Worm (Caenorhabditis elegans) whole organism, early embryonic: ENCODE data around the gene Y105C5A.10.
"Not testable (repeated sequence)": the region's sequence is repeated elsewhere in the genome, so short reads cannot be mapped to it uniquely, and the experiment has no call there.

ENCODE experiments used
- B0310.2 ChIP-seq: sonication (generic microtip); optimal IDR thresholded peaks from 2 replicates; lab custom pipeline; 2016; ENCODE audit warnings: mild to moderate bottlenecking, missing genetic modification characterization, missing compliant biosample characterization
- F13C5.2 ChIP-seq: sonication (generic microtip); optimal IDR thresholded peaks from 2 replicates; lab custom pipeline; 2017; ENCODE audit warnings: mild to moderate bottlenecking, missing genetic modification characterization, inconsistent platforms, missing compliant biosample characterization
- aly-1 ChIP-seq: sonication (generic microtip); optimal IDR thresholded peaks from 2 replicates; lab custom pipeline; 2016; ENCODE audit warnings: missing genetic modification characterization, missing compliant biosample characterization
- ama-1 ChIP-seq: fragments of 150-350 bp; optimal IDR thresholded peaks from 2 replicates; lab custom pipeline; 2014
- ceh-13 ChIP-seq: fragments of 200-800 bp; sonication (Bioruptor generic); optimal IDR thresholded peaks from 2 replicates; lab custom pipeline; 2018; ENCODE audit warnings: mild to moderate bottlenecking, missing genetic modification characterization, missing compliant biosample characterization
- ceh-36 ChIP-seq: sonication (generic microtip); optimal IDR thresholded peaks from 2 replicates; lab custom pipeline; 2016; ENCODE audit warnings: missing genetic modification characterization, inconsistent platforms, missing compliant biosample characterization
- ets-7 ChIP-seq: sonication (generic microtip); optimal IDR thresholded peaks from 2 replicates; lab custom pipeline; 2016; ENCODE audit warnings: missing genotype, missing genetic modification characterization, missing compliant biosample characterization
- flt-1 ChIP-seq: fragments of 200-800 bp; sonication (Bioruptor generic); IDR thresholded peaks from 2 replicates; pipeline ENCODE4 v1.3.6; 2022; ENCODE audit warnings: missing genetic modification characterization, missing compliant biosample characterization
- hmbx-1 ChIP-seq: sonication (generic microtip); optimal IDR thresholded peaks from 2 replicates; lab custom pipeline; 2016; ENCODE audit warnings: mild to moderate bottlenecking, missing genetic modification characterization, missing compliant biosample characterization
- hmg-4 ChIP-seq: fragments of 200-800 bp; sonication (Bioruptor generic); optimal IDR thresholded peaks from 2 replicates; lab custom pipeline; 2018; ENCODE audit warnings: mild to moderate bottlenecking, missing genetic modification characterization, missing compliant biosample characterization
- hnd-1 ChIP-seq: sonication (generic microtip); optimal IDR thresholded peaks from 2 replicates; lab custom pipeline; 2016; ENCODE audit warnings: missing genetic modification characterization, missing compliant biosample characterization
- pes-1 ChIP-seq: fragments of 200-800 bp; sonication (Bioruptor generic); IDR thresholded peaks from 2 replicates; pipeline ENCODE4 v1.3.6; 2022; ENCODE audit warnings: missing genetic modification reagents, missing genetic modification characterization, missing compliant biosample characterization
- scrt-1 ChIP-seq: fragments of 200-800 bp; sonication (Bioruptor generic); IDR thresholded peaks from 2 replicates; pipeline ENCODE4 v1.3.6; 2022; ENCODE audit warnings: missing genetic modification characterization, missing compliant biosample characterization
- sea-1 ChIP-seq: fragments of 200-800 bp; sonication (Bioruptor generic); conservative IDR thresholded peaks from 2 replicates; pipeline ENCODE4 v1.3.6; 2022; ENCODE audit warnings: missing genetic modification characterization, missing compliant biosample characterization
- tbx-11 ChIP-seq: fragments of 200-800 bp; sonication (Bioruptor generic); IDR thresholded peaks from 2 replicates; pipeline ENCODE4 v1.3.6; 2022; ENCODE audit warnings: missing genetic modification characterization, missing compliant biosample characterization
- tbx-37 ChIP-seq: fragments of 200-800 bp; sonication (Bioruptor generic); conservative IDR thresholded peaks from 2 replicates; pipeline ENCODE4 v1.3.6; 2022; ENCODE audit warnings: missing genetic modification reagents, missing genetic modification characterization, missing compliant biosample characterization
- tra-4 ChIP-seq: sonication (generic microtip); optimal IDR thresholded peaks from 2 replicates; lab custom pipeline; 2017; ENCODE audit warnings: missing genetic modification characterization, missing compliant biosample characterization

Gene Y105C5A.10

DNA sequence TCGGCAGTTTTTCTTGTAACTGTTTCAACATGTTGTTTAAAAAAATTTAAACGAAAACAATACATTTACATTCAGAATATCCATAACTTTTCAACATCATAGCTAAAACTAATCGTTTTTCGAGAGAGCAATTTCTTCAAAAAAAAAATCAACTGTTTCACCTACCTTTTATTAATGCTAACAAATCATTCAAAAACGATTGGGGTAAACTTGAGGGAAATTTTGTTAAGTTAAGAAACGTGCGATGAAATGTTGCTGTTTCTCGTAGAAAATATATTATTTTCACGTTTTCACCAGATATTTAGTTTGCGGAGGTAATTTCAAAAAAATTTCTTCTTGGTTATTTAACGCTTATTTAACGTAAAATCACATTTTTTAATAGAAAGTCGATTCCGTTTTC is 29.2 kb upstream of the Y105C5A.10 start:
- no peak for TF ChIP-seq aly-1 (tag; lab: Kevin White, UChicago)

DNA sequence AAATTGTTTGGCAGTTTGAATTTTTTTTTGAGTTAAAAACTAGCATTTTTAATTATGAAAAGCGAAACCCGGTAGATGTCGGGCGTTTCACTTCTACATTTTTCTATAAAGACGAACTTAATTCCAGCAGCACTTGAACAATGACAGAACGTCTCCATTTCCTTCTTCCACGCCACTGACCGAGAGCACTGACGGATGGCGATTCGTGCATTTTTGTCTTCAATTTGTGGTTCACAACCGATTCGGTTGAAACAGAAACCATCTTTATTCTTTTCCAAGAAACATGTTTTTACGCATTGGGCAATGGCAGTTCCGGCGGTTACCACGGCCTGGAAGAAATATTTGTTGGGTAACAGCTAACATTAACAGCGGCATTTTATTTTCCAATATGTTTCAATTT is 22.4 kb upstream of the Y105C5A.10 start:
- no peak for TF ChIP-seq scrt-1
- TF ChIP-seq pes-1 (GFP tag; lab: Robert Waterston, UW): no peak

DNA sequence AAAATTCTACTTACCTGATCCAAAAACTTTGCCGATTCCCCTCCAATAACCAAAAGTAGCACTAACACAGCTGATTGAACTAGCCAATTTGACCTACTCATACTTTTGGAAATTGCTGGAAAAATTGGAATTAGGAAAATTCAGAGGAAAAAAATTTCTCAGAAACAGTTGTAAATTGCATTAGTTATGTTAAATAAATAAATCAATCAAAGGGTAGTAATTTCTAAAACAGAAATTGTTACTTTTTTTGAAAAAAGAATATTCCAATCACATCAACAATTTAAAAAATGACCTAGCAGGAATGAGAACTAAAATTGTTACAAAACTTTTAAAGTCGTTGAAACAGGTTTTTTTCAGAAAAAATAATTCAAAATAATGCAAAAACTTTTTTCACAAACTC is 18.6 kb upstream of the Y105C5A.10 start, which contains the start of gene Y105C5A.8:
Gene Y105C5A.8 (minus strand): TSS at position 101 of the 400 bp plus-strand sequence.
- TF ChIP-seq F13C5.2 (tag; lab: Kevin White, UChicago) (no peak), ceh-13 (GFP tag; lab: Kevin White, UChicago) (no peak), hmbx-1 (tag; lab: Kevin White, UChicago) (no peak), ets-7 (tag; lab: Kevin White, UChicago) (no peak), hnd-1 (tag; lab: Kevin White, UChicago) (no peak), hmg-4 (GFP tag; lab: Kevin White, UChicago) (no peak), sea-1 (GFP tag; lab: Robert Waterston, UW) (no peak), tbx-11 (GFP tag; lab: Robert Waterston, UW) (no peak), scrt-1 (no peak), tbx-37 (GFP tag; lab: Robert Waterston, UW) (no peak), flt-1 (GFP tag; lab: Robert Waterston, UW) (no peak), pes-1 (GFP tag; lab: Robert Waterston, UW) (no peak), B0310.2 (tag; lab: Kevin White, UChicago) (no peak), tra-4 (tag; lab: Kevin White, UChicago) (no peak), ama-1 (lab: Kevin White, UChicago) (no peak), ceh-36 (tag; lab: Kevin White, UChicago) (no peak), aly-1 (tag; lab: Kevin White, UChicago) (no peak)

DNA sequence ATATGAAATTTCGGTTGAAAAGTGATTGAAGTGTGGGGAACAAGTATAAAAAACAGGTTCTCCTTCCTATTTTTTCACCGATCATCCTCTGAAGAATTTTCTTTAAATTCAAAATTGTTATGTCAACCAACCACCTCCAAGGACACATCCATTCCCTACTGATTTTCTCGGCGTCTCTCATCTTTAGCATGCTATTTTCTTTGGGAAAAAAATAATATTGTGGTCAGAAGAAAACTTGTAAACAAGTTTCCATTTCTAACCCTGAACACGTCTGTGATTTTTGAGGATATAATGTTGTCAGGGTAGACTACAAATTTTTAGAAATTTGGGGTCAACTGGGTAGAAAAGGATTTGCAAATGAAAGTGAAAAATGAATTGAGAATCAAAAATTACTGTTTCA is 17.9 kb upstream of the Y105C5A.10 start:
- TF ChIP-seq B0310.2 (tag; lab: Kevin White, UChicago): no peak
- no peak for TF ChIP-seq tbx-11 (GFP tag; lab: Robert Waterston, UW)
- no peak for TF ChIP-seq hnd-1 (tag; lab: Kevin White, UChicago)
- no peak for TF ChIP-seq hmg-4 (GFP tag; lab: Kevin White, UChicago)
- TF ChIP-seq aly-1 (tag; lab: Kevin White, UChicago): no peak
- TF ChIP-seq ceh-13 (GFP tag; lab: Kevin White, UChicago): no peak
- TF ChIP-seq hmbx-1 (tag; lab: Kevin White, UChicago): no peak
- TF ChIP-seq tbx-37 (GFP tag; lab: Robert Waterston, UW): no peak
- TF ChIP-seq sea-1 (GFP tag; lab: Robert Waterston, UW): no peak
- no peak for TF ChIP-seq ets-7 (tag; lab: Kevin White, UChicago)
- TF ChIP-seq scrt-1: no peak
- no peak for TF ChIP-seq ceh-36 (tag; lab: Kevin White, UChicago)
- TF ChIP-seq pes-1 (GFP tag; lab: Robert Waterston, UW): no peak
- TF ChIP-seq ama-1 (lab: Kevin White, UChicago): no peak
- no peak for TF ChIP-seq flt-1 (GFP tag; lab: Robert Waterston, UW)
- no peak for TF ChIP-seq tra-4 (tag; lab: Kevin White, UChicago)
- TF ChIP-seq F13C5.2 (tag; lab: Kevin White, UChicago): no peak

DNA sequence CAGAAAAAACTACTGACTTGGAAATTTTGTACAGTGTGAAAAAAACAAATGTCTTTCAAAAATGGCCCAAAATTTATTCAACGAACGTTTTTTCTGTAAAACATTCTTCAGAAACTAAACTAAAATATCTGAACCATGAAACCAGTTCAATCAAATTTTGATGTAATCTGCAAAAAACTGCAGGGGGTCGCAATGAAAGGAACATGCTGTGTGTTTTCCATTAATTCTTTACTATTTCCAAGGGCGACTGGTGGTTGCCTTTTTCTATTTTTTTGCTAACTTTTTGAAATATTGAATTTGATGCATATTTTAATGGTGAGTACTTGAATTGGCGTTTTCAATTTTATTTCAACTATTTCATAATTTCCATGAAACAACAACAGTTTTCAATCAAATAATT is 4.3 kb upstream of the Y105C5A.10 start, which contains the start of gene Y105C5A.9:
Gene Y105C5A.9 (plus strand): TSS at position 301 of the 400 bp plus-strand sequence.
- TF ChIP-seq tbx-37 (GFP tag; lab: Robert Waterston, UW) (no peak), ama-1 (lab: Kevin White, UChicago) (no peak), F13C5.2 (tag; lab: Kevin White, UChicago) (no peak), ceh-36 (tag; lab: Kevin White, UChicago) (no peak), sea-1 (GFP tag; lab: Robert Waterston, UW) (no peak), aly-1 (tag; lab: Kevin White, UChicago) (no peak), hmbx-1 (tag; lab: Kevin White, UChicago) (no peak), flt-1 (GFP tag; lab: Robert Waterston, UW) (no peak), tra-4 (tag; lab: Kevin White, UChicago) (no peak), hnd-1 (tag; lab: Kevin White, UChicago) (no peak), ceh-13 (GFP tag; lab: Kevin White, UChicago) (no peak), tbx-11 (GFP tag; lab: Robert Waterston, UW) (no peak), B0310.2 (tag; lab: Kevin White, UChicago) (no peak), ets-7 (tag; lab: Kevin White, UChicago) (no peak), hmg-4 (GFP tag; lab: Kevin White, UChicago) (no peak), pes-1 (GFP tag; lab: Robert Waterston, UW) (no peak), scrt-1 (no peak)

DNA sequence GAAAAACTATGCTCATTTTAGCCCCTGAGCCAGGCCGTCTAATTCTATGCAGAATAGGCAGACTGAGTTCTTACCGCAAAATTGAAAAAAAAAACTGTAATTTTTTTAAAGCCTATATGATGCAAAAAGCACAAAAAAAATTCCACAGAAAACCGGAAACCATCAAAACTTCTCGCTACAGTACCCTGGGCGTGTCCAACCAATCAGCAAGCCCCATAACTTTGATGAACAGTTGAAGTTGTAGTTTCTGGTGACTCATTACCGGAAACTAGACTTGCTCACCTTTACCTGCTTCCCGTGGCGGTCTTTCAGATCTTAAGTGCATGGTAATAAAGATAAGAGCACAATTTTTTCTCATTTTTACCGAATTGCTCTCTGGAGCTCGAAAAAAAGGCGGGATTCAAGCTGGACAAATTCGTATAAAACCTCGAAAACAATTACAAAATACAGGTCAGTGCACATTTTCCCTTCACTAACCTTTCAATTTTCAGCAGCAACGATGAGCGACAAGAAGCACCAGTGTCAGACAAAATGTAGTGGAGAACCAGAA is 1.2 kb upstream of the Y105C5A.10 start, which contains the start of gene Y105C5A.1274:
Gene Y105C5A.1274 (plus strand): TSS at position 500 of the 550 bp plus-strand sequence.
- TF ChIP-seq scrt-1; tbx-37 (GFP tag; lab: Robert Waterston, UW); ceh-36 (tag; lab: Kevin White, UChicago): not testable (repeated sequence)

DNA sequence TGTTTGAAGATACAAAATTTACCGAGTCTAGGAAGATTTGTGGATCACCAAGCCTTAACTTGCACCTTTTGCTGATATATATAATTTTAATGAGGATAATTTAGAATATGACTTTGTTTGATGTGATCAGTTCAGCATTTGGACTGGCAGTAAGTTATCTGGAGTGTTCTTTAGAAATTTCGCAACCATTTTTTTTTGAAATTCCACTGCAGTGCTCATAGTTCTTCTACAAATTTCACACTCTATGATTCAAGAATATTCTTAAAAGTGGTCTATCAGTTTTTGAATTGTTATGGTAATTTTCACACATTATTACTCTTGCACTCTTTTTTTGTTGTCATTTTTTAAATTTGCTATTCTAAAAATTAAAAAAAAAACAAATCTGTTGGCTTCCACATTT is 3.7 kb downstream of the Y105C5A.10 start:
- TF ChIP-seq ets-7 (tag; lab: Kevin White, UChicago): no peak
- TF ChIP-seq ceh-13 (GFP tag; lab: Kevin White, UChicago): no peak
- TF ChIP-seq ceh-36 (tag; lab: Kevin White, UChicago): no peak
- no peak for TF ChIP-seq scrt-1
- no peak for TF ChIP-seq sea-1 (GFP tag; lab: Robert Waterston, UW)
- TF ChIP-seq aly-1 (tag; lab: Kevin White, UChicago): no peak
- TF ChIP-seq hmbx-1 (tag; lab: Kevin White, UChicago): no peak
- no peak for TF ChIP-seq B0310.2 (tag; lab: Kevin White, UChicago)
- TF ChIP-seq hmg-4 (GFP tag; lab: Kevin White, UChicago): no peak
- TF ChIP-seq pes-1 (GFP tag; lab: Robert Waterston, UW): no peak
- TF ChIP-seq hnd-1 (tag; lab: Kevin White, UChicago): no peak
- TF ChIP-seq tbx-11 (GFP tag; lab: Robert Waterston, UW): no peak
- no peak for TF ChIP-seq tbx-37 (GFP tag; lab: Robert Waterston, UW)
- TF ChIP-seq F13C5.2 (tag; lab: Kevin White, UChicago): no peak
- no peak for TF ChIP-seq flt-1 (GFP tag; lab: Robert Waterston, UW)
- no peak for TF ChIP-seq ama-1 (lab: Kevin White, UChicago)
- no peak for TF ChIP-seq tra-4 (tag; lab: Kevin White, UChicago)
